Worm (Caenorhabditis elegans) whole organism, L3 larva: ENCODE measurements around the gene col-176.
A peak's percentile ranks its signal among the peaks of the same experiment; 100 is the strongest.

Experiments
- ZK546.5 ChIP-seq: sonication (generic microtip); optimal IDR thresholded peaks from 2 replicates; lab custom pipeline; 2017; ENCODE audit warnings: missing biosample characterization, missing genetic modification characterization
- aly-2 ChIP-seq: fragments of 150-350 bp; optimal IDR thresholded peaks from 2 replicates; lab custom pipeline; 2014; ENCODE audit warnings: missing biosample characterization, missing genetic modification characterization
- ama-1 ChIP-seq: fragments of 150-350 bp; optimal IDR thresholded peaks from 2 replicates; lab custom pipeline; 2018
- ceh-16 ChIP-seq: sonication (generic microtip); optimal IDR thresholded peaks from 2 replicates; lab custom pipeline; 2017; ENCODE audit warnings: missing biosample characterization, missing genetic modification characterization
- ceh-28 ChIP-seq: fragments of 150-350 bp; optimal IDR thresholded peaks from 2 replicates; lab custom pipeline; 2014; ENCODE audit warnings: missing biosample characterization, missing genetic modification reagents, missing genetic modification characterization
- ceh-82 ChIP-seq: fragments of 150-350 bp; optimal IDR thresholded peaks from 2 replicates; lab custom pipeline; 2014; ENCODE audit warnings: missing biosample characterization, missing genetic modification characterization
- ceh-9 ChIP-seq: sonication (generic microtip); optimal IDR thresholded peaks from 2 replicates; lab custom pipeline; 2018; ENCODE audit warnings: missing biosample characterization, missing genetic modification characterization
- daf-12 ChIP-seq: fragments of 150-350 bp; optimal IDR thresholded peaks from 2 replicates; lab custom pipeline; 2014; ENCODE audit warnings: missing biosample characterization, missing genetic modification reagents, missing genetic modification characterization
- egl-27 ChIP-seq: sonication (generic microtip); optimal IDR thresholded peaks from 4 replicates; lab custom pipeline; 2017; ENCODE audit warnings: missing biosample characterization, missing genetic modification reagents, missing genetic modification characterization
- elt-1 ChIP-seq: fragments of 150-350 bp; optimal IDR thresholded peaks from 2 replicates; lab custom pipeline; 2014; ENCODE audit warnings: missing biosample characterization, missing genetic modification characterization
- elt-2 ChIP-seq: sonication (generic microtip); optimal IDR thresholded peaks from 2 replicates; lab custom pipeline; 2016; ENCODE audit warnings: missing genetic modification reagents, mild to moderate bottlenecking, missing genetic modification characterization, missing compliant biosample characterization
- elt-3 ChIP-seq, 3 experiments: fragments of 150-350 bp in 1 of 3; sonication (generic microtip) in 2 of 3; optimal IDR thresholded peaks; 2 replicates in 2 of 3; 4 replicates in 1 of 3; lab custom pipeline; 2014 to 2017; ENCODE audit warnings: missing biosample characterization in 3 of 3, missing genetic modification characterization in 3 of 3
- eor-1 ChIP-seq, 2 experiments: fragments of 150-350 bp; optimal IDR thresholded peaks; 2 replicates each; lab custom pipeline; 2014 to 2018; ENCODE audit warnings: missing biosample characterization in 2 of 2, missing genetic modification characterization in 2 of 2
- fkh-10 ChIP-seq: sonication (generic microtip); optimal IDR thresholded peaks from 2 replicates; lab custom pipeline; 2017; ENCODE audit warnings: missing biosample characterization, missing genetic modification reagents, missing genetic modification characterization
- fkh-2 ChIP-seq: fragments of 150-350 bp; optimal IDR thresholded peaks from 2 replicates; lab custom pipeline; 2014; ENCODE audit warnings: missing biosample characterization, missing genetic modification reagents, missing genetic modification characterization
- fos-1 ChIP-seq: fragments of 150-350 bp; optimal IDR thresholded peaks from 2 replicates; lab custom pipeline; 2014; ENCODE audit warnings: missing biosample characterization, missing genetic modification characterization
- hmg-11 ChIP-seq: sonication (generic microtip); optimal IDR thresholded peaks from 2 replicates; lab custom pipeline; 2016; ENCODE audit warnings: missing genetic modification characterization, missing compliant biosample characterization
- jun-1 ChIP-seq: fragments of 150-350 bp; optimal IDR thresholded peaks from 2 replicates; lab custom pipeline; 2014; ENCODE audit warnings: missing biosample characterization, missing genetic modification reagents, missing genetic modification characterization
- lin-39 ChIP-seq: fragments of 150-350 bp; optimal IDR thresholded peaks from 2 replicates; lab custom pipeline; 2018; ENCODE audit warnings: missing biosample characterization, missing genetic modification reagents, missing genetic modification characterization
- lsy-12 ChIP-seq: sonication (generic microtip); optimal IDR thresholded peaks from 2 replicates; lab custom pipeline; 2016; ENCODE audit warnings: mild to moderate bottlenecking, missing genetic modification characterization, missing compliant biosample characterization
- mdl-1 ChIP-seq: fragments of 150-350 bp; optimal IDR thresholded peaks from 2 replicates; lab custom pipeline; 2014; ENCODE audit warnings: missing biosample characterization, missing genetic modification characterization
- mml-1 ChIP-seq: fragments of 150-350 bp; sonication (generic microtip); optimal IDR thresholded peaks from 3 replicates; lab custom pipeline; 2014; ENCODE audit warnings: missing biosample characterization, missing genetic modification characterization
- nfya-1 ChIP-seq: sonication (generic microtip); optimal IDR thresholded peaks from 2 replicates; lab custom pipeline; 2017; ENCODE audit warnings: missing genetic modification characterization, mild to moderate bottlenecking, missing compliant biosample characterization, antibody characterized with exemption, moderate library complexity; ENCODE audit not compliant: insufficient read depth
- nhr-11 ChIP-seq: fragments of 150-350 bp; optimal IDR thresholded peaks from 2 replicates; lab custom pipeline; 2014; ENCODE audit warnings: missing biosample characterization, missing genetic modification characterization
- nhr-12 ChIP-seq: fragments of 150-350 bp; optimal IDR thresholded peaks from 2 replicates; lab custom pipeline; 2014; ENCODE audit warnings: missing biosample characterization, missing genetic modification characterization
- nhr-23 ChIP-seq: fragments of 150-350 bp; optimal IDR thresholded peaks from 2 replicates; lab custom pipeline; 2014; ENCODE audit warnings: missing biosample characterization, missing genetic modification reagents, missing genetic modification characterization
- nhr-43 ChIP-seq: sonication (generic microtip); optimal IDR thresholded peaks from 2 replicates; lab custom pipeline; 2016; ENCODE audit warnings: mild to moderate bottlenecking, missing genetic modification characterization, missing compliant biosample characterization; ENCODE audit not compliant: poor library complexity, severe bottlenecking
- nhr-67 ChIP-seq: fragments of 150-350 bp; optimal IDR thresholded peaks from 2 replicates; lab custom pipeline; 2014; ENCODE audit warnings: missing biosample characterization, missing genetic modification characterization
- nhr-76 ChIP-seq: fragments of 150-350 bp; sonication (generic microtip); optimal IDR thresholded peaks from 5 replicates; lab custom pipeline; 2014; ENCODE audit warnings: missing biosample characterization, missing genetic modification characterization
- nhr-77 ChIP-seq: fragments of 150-350 bp; optimal IDR thresholded peaks from 2 replicates; lab custom pipeline; 2014; ENCODE audit warnings: missing biosample characterization, missing genetic modification characterization
- pha-4 ChIP-seq: fragments of 150-350 bp; optimal IDR thresholded peaks from 2 replicates; lab custom pipeline; 2014; ENCODE audit warnings: missing biosample characterization, missing genetic modification reagents, missing genetic modification characterization
- pqm-1 ChIP-seq: fragments of 150-350 bp; optimal IDR thresholded peaks from 2 replicates; lab custom pipeline; 2017; ENCODE audit warnings: missing biosample characterization, missing genetic modification characterization, inconsistent platforms
- sea-2 ChIP-seq: fragments of 150-350 bp; sonication (generic microtip); optimal IDR thresholded peaks from 4 replicates; lab custom pipeline; 2014; ENCODE audit warnings: missing biosample characterization, missing genetic modification reagents, missing genetic modification characterization
- skn-1 ChIP-seq: fragments of 150-350 bp; optimal IDR thresholded peaks from 2 replicates; lab custom pipeline; 2014; ENCODE audit warnings: missing biosample characterization, missing genetic modification characterization
- snpc-4 ChIP-seq: fragments of 150-350 bp; optimal IDR thresholded peaks from 2 replicates; lab custom pipeline; 2014; ENCODE audit warnings: missing biosample characterization, missing genetic modification characterization
- tbx-2 ChIP-seq: sonication (generic microtip); optimal IDR thresholded peaks from 2 replicates; lab custom pipeline; 2016; ENCODE audit warnings: mild to moderate bottlenecking, missing genetic modification characterization, missing compliant biosample characterization
- unc-39 ChIP-seq: sonication (generic microtip); optimal IDR thresholded peaks from 4 replicates; lab custom pipeline; 2017; ENCODE audit warnings: missing biosample characterization, missing genetic modification characterization
- unc-62 ChIP-seq: fragments of 150-350 bp; sonication (generic microtip); optimal IDR thresholded peaks from 4 replicates; lab custom pipeline; 2014; ENCODE audit warnings: missing biosample characterization, missing genetic modification reagents, missing genetic modification characterization
- zag-1 ChIP-seq: fragments of 150-350 bp; optimal IDR thresholded peaks from 2 replicates; lab custom pipeline; 2014; ENCODE audit warnings: missing biosample characterization, missing genetic modification characterization
- ztf-4 ChIP-seq: fragments of 150-350 bp; optimal IDR thresholded peaks from 2 replicates; lab custom pipeline; 2014; ENCODE audit warnings: missing biosample characterization, missing genetic modification characterization

col-176 gene

DNA sequence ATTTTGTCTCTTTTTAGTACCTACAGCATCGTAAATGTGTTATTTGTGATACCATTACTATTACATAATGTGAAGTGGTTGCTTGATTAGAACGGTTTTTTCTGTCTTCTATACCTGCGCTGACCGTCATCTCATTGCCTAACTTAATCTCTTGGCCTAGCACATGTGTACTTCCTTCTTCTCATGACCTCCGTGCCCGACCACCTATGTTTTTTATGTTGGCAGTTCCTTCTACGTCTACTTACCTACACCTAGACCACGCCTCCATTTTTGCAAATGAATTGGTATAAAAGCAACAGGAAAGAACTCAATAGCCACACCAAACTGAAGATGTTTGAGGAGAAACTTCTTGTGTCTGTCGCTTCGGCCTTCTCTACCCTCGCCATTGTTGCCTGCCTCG, at the start of gene col-176:
col-176 (plus strand) TSS at position 301 of the 400 bp plus-strand sequence.
- TF ChIP-seq nhr-23 (tag; lab: Kevin White, UChicago) (peak; percentile 58), daf-12 (tag; lab: Kevin White, UChicago) (no peak), mdl-1 (tag; lab: Kevin White, UChicago) (no peak), ztf-4 (tag; lab: Kevin White, UChicago) (no peak)

DNA sequence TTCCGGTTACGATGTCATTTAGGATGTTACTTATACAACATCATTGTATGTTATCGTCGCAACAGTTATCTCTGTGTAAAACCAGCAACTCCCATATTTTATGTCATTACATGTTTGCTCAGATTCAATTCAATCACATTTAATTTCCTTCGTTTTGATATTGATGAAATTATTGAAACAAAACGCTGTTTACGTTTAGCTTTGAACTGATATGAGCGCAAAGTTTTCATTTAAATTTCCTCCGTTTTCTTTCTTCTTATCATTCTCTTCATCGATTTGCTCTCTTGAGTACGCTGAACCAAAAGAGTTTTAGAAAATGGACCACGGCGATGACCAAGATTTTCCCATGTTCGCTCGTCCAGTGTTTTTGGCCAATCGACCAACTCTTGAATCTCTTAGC, 46.6 kb upstream of the col-176 start, which contains the start of gene sek-6:
sek-6 (plus strand) TSS at position 315 of the 400 bp plus-strand sequence.
- no peak for TF ChIP-seq egl-27 (tag; lab: Kevin White, UChicago)
- peak; percentile 44 for TF ChIP-seq elt-2 (tag; lab: Kevin White, UChicago)

DNA sequence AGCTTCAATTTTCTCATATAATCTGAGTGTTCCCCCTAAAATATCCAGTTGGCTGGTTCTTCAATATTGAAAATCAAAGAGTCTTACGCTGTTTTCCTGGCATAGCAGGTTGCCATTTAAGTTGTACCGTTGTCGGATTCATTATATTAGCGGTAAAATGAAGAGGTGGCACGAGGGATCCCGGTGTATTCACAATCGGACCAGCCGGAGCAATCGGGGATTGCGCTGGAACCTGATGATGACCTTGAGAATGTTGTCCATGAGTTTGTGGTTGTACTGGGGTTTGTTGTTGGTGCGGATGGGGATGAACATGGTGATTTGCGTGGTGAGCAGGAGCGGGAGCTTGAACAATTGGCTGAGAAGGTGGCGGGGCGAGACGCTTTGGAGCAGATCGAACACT, 32.9 kb upstream of the col-176 start:
- no peak for TF ChIP-seq sea-2 (GFP tag; lab: Kevin White, UChicago)
- TF ChIP-seq fkh-10 (GFP tag; lab: Kevin White, UChicago), result no peak
- no peak for TF ChIP-seq egl-27 (tag; lab: Kevin White, UChicago)
- no peak for TF ChIP-seq mml-1 (tag; lab: Kevin White, UChicago)
- no peak for TF ChIP-seq ceh-28 (tag; lab: Kevin White, UChicago)
- TF ChIP-seq zag-1 (tag; lab: Kevin White, UChicago), result no peak
- no peak for TF ChIP-seq fos-1 (tag; lab: Kevin White, UChicago)
- no peak for TF ChIP-seq ztf-4 (tag; lab: Kevin White, UChicago)
- TF ChIP-seq ZK546.5 (tag; lab: Kevin White, UChicago), result no peak
- TF ChIP-seq nhr-12 (tag; lab: Kevin White, UChicago), result no peak
- no peak for TF ChIP-seq fkh-2 (tag; lab: Kevin White, UChicago)

DNA sequence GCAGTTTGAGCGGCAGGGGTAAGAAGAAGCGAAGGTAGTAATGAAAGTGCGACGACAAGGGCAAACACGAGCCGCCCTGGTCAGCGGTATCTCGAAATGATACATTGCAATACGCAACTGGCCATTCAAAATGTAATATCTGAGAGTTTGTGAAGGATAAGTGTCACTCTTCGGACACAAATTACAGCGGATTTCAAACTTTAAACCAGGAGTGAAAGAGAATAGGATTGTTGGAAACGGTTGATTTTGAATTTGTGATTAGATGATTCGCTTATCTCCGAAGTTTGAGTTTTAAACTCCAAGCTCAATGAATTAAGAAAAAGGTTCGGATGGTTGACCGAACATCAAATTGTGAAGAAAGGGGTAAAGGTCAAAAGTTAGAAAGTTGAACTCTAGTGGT, 30.1 kb upstream of the col-176 start, which contains the start of gene ZC374.2:
ZC374.2 (minus strand) TSS at position 101 of the 400 bp plus-strand sequence.
- TF ChIP-seq ztf-4 (tag; lab: Kevin White, UChicago) (no peak), ceh-82 (tag; lab: Kevin White, UChicago) (no peak), nhr-76 (no peak), egl-27 (tag; lab: Kevin White, UChicago) (no peak), jun-1 (no peak), pqm-1 (no peak), ceh-16 (tag; lab: Kevin White, UChicago) (no peak), elt-2 (tag; lab: Kevin White, UChicago) (no peak), sea-2 (GFP tag; lab: Kevin White, UChicago) (no peak), nfya-1 (no peak), aly-2 (tag; lab: Kevin White, UChicago) (no peak), ceh-9 (tag; lab: Kevin White, UChicago) (no peak), zag-1 (tag; lab: Kevin White, UChicago) (no peak), lsy-12 (tag; lab: Kevin White, UChicago) (no peak), daf-12 (tag; lab: Kevin White, UChicago) (no peak), nhr-67 (tag; lab: Kevin White, UChicago) (no peak), ceh-28 (tag; lab: Kevin White, UChicago) (no peak), nhr-23 (tag; lab: Kevin White, UChicago) (no peak), fkh-2 (tag; lab: Kevin White, UChicago) (no peak)

DNA sequence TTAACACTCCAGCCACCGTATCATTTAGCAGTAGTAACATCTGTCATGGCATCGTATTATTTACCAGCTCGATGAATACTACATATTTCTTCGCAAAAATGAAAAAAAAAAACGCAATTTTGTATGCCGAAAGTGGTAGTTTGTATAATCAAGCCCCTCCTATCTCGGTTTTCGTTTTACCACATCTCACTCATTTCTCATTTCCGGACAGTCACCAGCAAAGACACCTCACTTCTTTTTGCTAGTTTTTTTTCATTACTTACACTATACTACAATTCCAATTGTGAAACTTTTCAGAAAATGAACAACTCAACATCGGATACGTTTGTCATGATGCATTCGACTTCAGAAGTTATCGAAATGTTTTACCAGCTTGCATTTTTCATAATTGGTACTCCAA, 28.2 kb upstream of the col-176 start, which contains the start of gene gnrr-3:
gnrr-3 (plus strand) TSS at position 301 of the 400 bp plus-strand sequence.
- no peak for TF ChIP-seq unc-62 (GFP tag; lab: Kevin White, UChicago)

DNA sequence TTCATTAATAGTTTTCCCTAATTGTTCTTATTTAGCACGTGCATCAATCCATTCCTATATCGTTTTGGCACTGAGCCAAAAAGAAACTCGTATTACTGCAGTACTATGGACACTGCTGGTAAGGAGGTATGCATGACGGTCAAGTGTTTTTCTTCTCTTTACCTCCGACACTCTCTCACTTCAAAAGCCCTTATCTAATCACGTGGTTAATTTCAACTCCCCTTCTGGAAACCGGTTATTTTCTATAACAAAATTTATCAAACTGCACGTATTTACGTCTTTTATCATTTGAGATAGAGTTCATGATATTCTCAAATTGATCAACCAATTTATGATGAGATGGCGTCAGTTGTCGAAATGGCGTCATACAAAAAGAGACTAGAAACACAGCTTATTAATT, 25.8 kb upstream of the col-176 start:
- TF ChIP-seq nfya-1 (peak; percentile 4), nhr-67 (tag; lab: Kevin White, UChicago) (no peak), mml-1 (tag; lab: Kevin White, UChicago) (no peak), eor-1 (tag; optimal IDR thresholded peaks at IDR 0.05; lab: Kevin White, UChicago) (no peak), skn-1 (tag; lab: Kevin White, UChicago) (peak; percentile 25), lin-39 (tag; lab: Kevin White, UChicago) (no peak), elt-1 (tag; lab: Kevin White, UChicago) (no peak), nhr-23 (tag; lab: Kevin White, UChicago) (peak; percentile 56), nhr-11 (tag; lab: Kevin White, UChicago) (no peak), pha-4 (peak; percentile 64), snpc-4 (tag; lab: Kevin White, UChicago) (no peak), ZK546.5 (tag; lab: Kevin White, UChicago) (no peak), nhr-43 (peak; percentile 61), elt-2 (tag; lab: Kevin White, UChicago) (peak; percentile 93), ztf-4 (tag; lab: Kevin White, UChicago) (no peak), unc-39 (tag; lab: Kevin White, UChicago) (no peak), ama-1 (lab: Kevin White, UChicago) (no peak), ceh-82 (tag; lab: Kevin White, UChicago) (no peak), tbx-2 (tag; lab: Kevin White, UChicago) (no peak), elt-3 (tag; optimal IDR thresholded peaks at IDR 0.05; lab: Kevin White, UChicago) (peak in 1 of 3 experiments; percentile 81), nhr-77 (tag; lab: Kevin White, UChicago) (no peak), egl-27 (tag; lab: Kevin White, UChicago) (no peak), daf-12 (tag; lab: Kevin White, UChicago) (no peak), nhr-76 (no peak), fos-1 (tag; lab: Kevin White, UChicago) (no peak), hmg-11 (no peak), zag-1 (tag; lab: Kevin White, UChicago) (no peak)
